3 worm cellular contexts compared by ENCODE assay signal in the genomic region with DNA sequence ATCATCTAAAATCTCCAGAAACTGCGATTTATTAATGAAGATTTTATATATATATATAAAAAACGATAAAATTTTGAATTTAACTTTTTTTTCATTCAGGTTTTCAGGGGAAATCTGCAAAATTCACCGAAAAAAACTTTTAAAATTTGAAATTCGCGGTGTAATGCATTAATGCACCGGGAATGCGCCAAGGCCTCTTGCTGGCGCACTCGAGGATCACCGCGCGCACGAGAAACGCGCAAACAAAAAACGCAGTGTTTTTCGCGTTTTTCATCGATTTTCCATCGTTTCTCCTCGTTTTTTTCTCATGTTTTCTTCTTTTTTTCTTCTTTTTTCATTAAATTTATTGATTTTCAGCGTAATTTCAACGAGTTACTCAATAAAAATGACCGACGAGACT.
A peak's percentile ranks its signal among the peaks of the same experiment; 100 is the strongest.
TF ChIP-seq lines count a peak whose summit lies in the region.

hrpu-2 (plus strand) TSS at position 352 of the 400 bp plus-strand sequence.

TF ChIP-seq in whole organism, L2 larva, 48 proteins besides CTCF, POLR2A, EP300 and RAD21 (continued from another document):
- peak; percentile 85 for TF ChIP-seq sma-9 (GFP tag; optimal IDR thresholded peaks at IDR 0.05; lab: Kevin White, UChicago)
- no peak for TF ChIP-seq sma-9 (tag; optimal IDR thresholded peaks at IDR 0.05; lab: Kevin White, UChicago)
- peak; percentile 73 for TF ChIP-seq egl-27 (tag; optimal IDR thresholded peaks at IDR 0.05; lab: Kevin White, UChicago)
- TF ChIP-seq mab-5 (tag; optimal IDR thresholded peaks at IDR 0.05; lab: Kevin White, UChicago) = peak; percentile 89
- TF ChIP-seq sem-4 (tag; optimal IDR thresholded peaks at IDR 0.05; lab: Kevin White, UChicago) = peak; percentile 62
- peak; percentile 78 for TF ChIP-seq sma-3 (GFP tag; optimal IDR thresholded peaks at IDR 0.05; lab: Kevin White, UChicago)
- TF ChIP-seq F13H6.1 (tag; optimal IDR thresholded peaks at IDR 0.05; lab: Kevin White, UChicago) = peak; percentile 72
- peak; percentile 92 for TF ChIP-seq lin-13 (GFP tag; optimal IDR thresholded peaks at IDR 0.05; lab: Kevin White, UChicago)
- peak; percentile 89 to 92 for TF ChIP-seq lsy-2 (tag; optimal IDR thresholded peaks at IDR 0.05; lab: Kevin White, UChicago)
- TF ChIP-seq nhr-21 (tag; optimal IDR thresholded peaks at IDR 0.05; lab: Kevin White, UChicago) = peak; percentile 71
- peak; percentile 39 for TF ChIP-seq fos-1 (tag; optimal IDR thresholded peaks at IDR 0.05; lab: Kevin White, UChicago)

TF ChIP-seq in whole organism, L4 larva, 104 proteins besides CTCF, POLR2A, EP300 and RAD21 (continued from another document):
- TF ChIP-seq nhr-6 (tag; optimal IDR thresholded peaks at IDR 0.05; lab: Kevin White, UChicago) (peak; percentile 11), php-3 (GFP tag; IDR thresholded peaks at IDR 0.05; lab: Robert Waterston, UW) (peak; percentile 62), nhr-111 (GFP tag; optimal IDR thresholded peaks at IDR 0.05; lab: Kevin White, UChicago) (no peak), nhr-25 (tag; optimal IDR thresholded peaks at IDR 0.05; lab: Kevin White, UChicago; ENCODE audit: borderline replicate concordance, insufficient read depth) (no peak), unc-130 (GFP tag; optimal IDR thresholded peaks at IDR 0.05; lab: Kevin White, UChicago) (peak; percentile 23), nhr-42 (GFP tag; IDR thresholded peaks at IDR 0.05; lab: Robert Waterston, UW) (peak; percentile 56; the same call in 1 of the 2 replicates), hmg-1.1 (GFP tag; IDR thresholded peaks at IDR 0.05; lab: Robert Waterston, UW) (peak; percentile 78), nhr-102 (tag; optimal IDR thresholded peaks at IDR 0.05; lab: Kevin White, UChicago) (peak; percentile 85), mdl-1 (tag; optimal IDR thresholded peaks at IDR 0.05; lab: Kevin White, UChicago) (peak in 1 of 2 experiments; percentile 10), aha-1 (tag; lab: Kevin White, UChicago) (no peak), zag-1 (tag; optimal IDR thresholded peaks at IDR 0.05; lab: Kevin White, UChicago) (no peak), hlh-30 (tag; optimal IDR thresholded peaks at IDR 0.05; lab: Kevin White, UChicago; ENCODE audit: insufficient read depth) (peak; percentile 73), ztf-7 (tag; optimal IDR thresholded peaks at IDR 0.05; lab: Kevin White, UChicago) (peak; percentile 55), fkh-10 (GFP tag; optimal IDR thresholded peaks at IDR 0.05; lab: Kevin White, UChicago) (peak; percentile 41), tra-1 (GFP tag; IDR thresholded peaks at IDR 0.05; lab: Robert Waterston, UW) (peak; percentile 78; the same call in 1 of the 2 replicates), duxl-1 (tag; optimal IDR thresholded peaks at IDR 0.05; lab: Kevin White, UChicago; ENCODE audit: poor library complexity) (peak; percentile 31), lin-38 (GFP tag; IDR thresholded peaks at IDR 0.05; lab: Robert Waterston, UW) (peak; percentile 87), dmd-9 (GFP tag; IDR thresholded peaks at IDR 0.05; lab: Robert Waterston, UW) (peak; percentile 67; the same call in 1 of the 2 replicates), spr-3 (GFP tag; optimal IDR thresholded peaks at IDR 0.05; lab: Kevin White, UChicago) (peak; percentile 62), T20F7.1 (GFP tag; optimal IDR thresholded peaks at IDR 0.05; lab: Kevin White, UChicago) (no peak), jun-1 (tag; optimal IDR thresholded peaks at IDR 0.05; lab: Kevin White, UChicago) (peak; percentile 58), Y48G9A.11 (GFP tag; IDR thresholded peaks at IDR 0.05; lab: Robert Waterston, UW) (peak; percentile 42; the same call in 1 of the 2 replicates), arid-1 (GFP tag; conservative IDR thresholded peaks at IDR 0.05; lab: Robert Waterston, UW) (peak; percentile 52; the same call in 1 of the 2 replicates), egl-43 (GFP tag; IDR thresholded peaks at IDR 0.05; lab: Robert Waterston, UW) (no peak), vab-7 (GFP tag; IDR thresholded peaks at IDR 0.05; lab: Robert Waterston, UW) (peak; percentile 49; the same call in 1 of the 2 replicates), nhr-77 (tag; optimal IDR thresholded peaks at IDR 0.05; lab: Kevin White, UChicago) (peak; percentile 9), F10B5.3 (tag; optimal IDR thresholded peaks at IDR 0.05; lab: Kevin White, UChicago) (peak; percentile 57), dmd-6 (GFP tag; IDR thresholded peaks at IDR 0.05; lab: Robert Waterston, UW) (peak; percentile 82), lin-29 (GFP tag; IDR thresholded peaks at IDR 0.05; lab: Robert Waterston, UW) (0 out of 2 replicates have a peak, but pooled peaks have one; percentile 18), mep-1 (tag; optimal IDR thresholded peaks at IDR 0.05; lab: Kevin White, UChicago) (peak; percentile 83), madf-9 (GFP tag; conservative IDR thresholded peaks at IDR 0.05; lab: Robert Waterston, UW) (no peak), F37D6.2 (tag; optimal IDR thresholded peaks at IDR 0.05; lab: Kevin White, UChicago) (peak; percentile 73), nhr-76 (tag; optimal IDR thresholded peaks at IDR 0.05; lab: Kevin White, UChicago) (no peak), nhr-48 (tag; optimal IDR thresholded peaks at IDR 0.05; lab: Kevin White, UChicago) (peak; percentile 49), lin-13 (GFP tag; optimal IDR thresholded peaks at IDR 0.05; lab: Kevin White, UChicago) (peak; percentile 85), nhr-11 (tag; optimal IDR thresholded peaks at IDR 0.05; lab: Kevin White, UChicago) (peak; percentile 38), cey-2 (tag; optimal IDR thresholded peaks at IDR 0.05; lab: Kevin White, UChicago; ENCODE audit: borderline replicate concordance, insufficient read depth) (no peak), ctbp-1 (GFP tag; IDR thresholded peaks at IDR 0.05; lab: Robert Waterston, UW) (peak; percentile 55; the same call in 1 of the 2 replicates), ceh-32 (tag; optimal IDR thresholded peaks at IDR 0.05; lab: Kevin White, UChicago; ENCODE audit: poor library complexity) (no peak), daf-16 (GFP tag; optimal IDR thresholded peaks at IDR 0.05; lab: Kevin White, UChicago) (peak in 1 of 2 experiments; percentile 33), daf-16 (tag; optimal IDR thresholded peaks at IDR 0.05; lab: Kevin White, UChicago) (peak; percentile 29), F49E8.2 (tag; optimal IDR thresholded peaks at IDR 0.05; lab: Kevin White, UChicago; ENCODE audit: borderline replicate concordance) (peak; percentile 49), sdz-12 (GFP tag; optimal IDR thresholded peaks at IDR 0.05; lab: Kevin White, UChicago) (no peak), lsy-2 (tag; optimal IDR thresholded peaks at IDR 0.05; lab: Kevin White, UChicago) (peak; percentile 25 to 90)
TF ChIP-seq in whole organism, L4 larva: peak in this region for 45.

TF ChIP-seq in whole organism, late embryonic, 69 proteins besides CTCF, POLR2A, EP300 and RAD21 (continued from another document):
- TF ChIP-seq ceh-22 (tag; optimal IDR thresholded peaks at IDR 0.05; lab: Kevin White, UChicago) (no peak), hlh-30 (tag; optimal IDR thresholded peaks at IDR 0.05; lab: Kevin White, UChicago; ENCODE audit: insufficient read depth) (peak; percentile 51), sox-2 (GFP tag; IDR thresholded peaks at IDR 0.05; lab: Robert Waterston, UW) (no peak), unc-55 (GFP tag; optimal IDR thresholded peaks at IDR 0.05; lab: Kevin White, UChicago) (peak; percentile 56), mec-3 (tag; optimal IDR thresholded peaks at IDR 0.05; lab: Kevin White, UChicago; ENCODE audit: borderline replicate concordance) (no peak), hlh-15 (tag; optimal IDR thresholded peaks at IDR 0.05; lab: Kevin White, UChicago) (no peak), nfya-1 (tag; optimal IDR thresholded peaks at IDR 0.05; lab: Kevin White, UChicago) (peak; percentile 62), ztf-16 (tag; optimal IDR thresholded peaks at IDR 0.05; lab: Kevin White, UChicago) (no peak), ceh-6 (GFP tag; optimal IDR thresholded peaks at IDR 0.05; lab: Kevin White, UChicago) (no peak), unc-42 (tag; optimal IDR thresholded peaks at IDR 0.05; lab: Kevin White, UChicago) (peak; percentile 58), unc-86 (tag; optimal IDR thresholded peaks at IDR 0.05; lab: Kevin White, UChicago) (peak; percentile 24), tbx-7 (tag; optimal IDR thresholded peaks at IDR 0.05; lab: Kevin White, UChicago) (no peak)
